Worm (Caenorhabditis elegans) whole organism, young adult: ENCODE measurements around the gene T28A11.20.

Source experiments
- B0035.1 ChIP-seq: sonication (generic microtip); optimal IDR thresholded peaks from 2 replicates; lab custom pipeline; 2016; ENCODE audit warnings: missing genetic modification characterization, mild to moderate bottlenecking, missing compliant biosample characterization, missing genotype, missing genetic modification reagents
- B0261.1 ChIP-seq: sonication (generic microtip); optimal IDR thresholded peaks from 2 replicates; lab custom pipeline; 2016; ENCODE audit warnings: mild to moderate bottlenecking, missing genetic modification characterization, moderate library complexity, missing compliant biosample characterization
- B0336.3 ChIP-seq: fragments of 200-800 bp; sonication (Bioruptor generic); IDR thresholded peaks from 2 replicates; pipeline ENCODE4 v1.3.6; 2022; ENCODE audit warnings: missing genetic modification characterization, missing compliant biosample characterization
- C17E4.6 ChIP-seq: fragments of 200-800 bp; sonication (Bioruptor generic); IDR thresholded peaks from 2 replicates; pipeline ENCODE4 v1.3.6; 2022; ENCODE audit warnings: missing genetic modification reagents, missing genetic modification characterization, missing compliant biosample characterization
- F22D6.2 ChIP-seq: sonication (generic microtip); optimal IDR thresholded peaks from 2 replicates; lab custom pipeline; 2016; ENCODE audit warnings: mild to moderate bottlenecking, missing genetic modification characterization, missing compliant biosample characterization
- F49E8.2 ChIP-seq: sonication (generic microtip); optimal IDR thresholded peaks from 3 replicates; lab custom pipeline; 2017; ENCODE audit warnings: missing genetic modification characterization, mild to moderate bottlenecking, missing compliant biosample characterization, antibody characterized with exemption, moderate library complexity; ENCODE audit not compliant: insufficient read depth
- F57A8.1 ChIP-seq: fragments of 200-800 bp; sonication (Bioruptor generic); optimal IDR thresholded peaks from 2 replicates; lab custom pipeline; 2018; ENCODE audit warnings: mild to moderate bottlenecking, missing genetic modification characterization, moderate library complexity, missing compliant biosample characterization
- T26A5.8 ChIP-seq: sonication (generic microtip); optimal IDR thresholded peaks from 2 replicates; lab custom pipeline; 2016; ENCODE audit warnings: missing genetic modification characterization, missing compliant biosample characterization
- Y53G8AR.9 ChIP-seq: fragments of 200-800 bp; sonication (Bioruptor generic); conservative IDR thresholded peaks from 2 replicates; pipeline ENCODE4 v1.3.6; 2022; ENCODE audit warnings: missing genetic modification reagents, missing genetic modification characterization, missing compliant biosample characterization
- attf-3 ChIP-seq: fragments of 200-800 bp; sonication (Bioruptor generic); conservative IDR thresholded peaks from 2 replicates; pipeline ENCODE4 v1.3.6; 2022; ENCODE audit warnings: missing genetic modification reagents, missing genetic modification characterization, missing compliant biosample characterization
- attf-5 ChIP-seq: fragments of 200-800 bp; sonication (Bioruptor generic); optimal IDR thresholded peaks from 2 replicates; lab custom pipeline; 2018; ENCODE audit warnings: mild to moderate bottlenecking, missing genetic modification characterization, missing compliant biosample characterization
- attf-6 ChIP-seq: fragments of 200-800 bp; sonication (Bioruptor generic); IDR thresholded peaks from 2 replicates; pipeline ENCODE4 v1.3.6; 2022; ENCODE audit warnings: missing genetic modification reagents, missing genetic modification characterization, missing compliant biosample characterization
- bed-1 ChIP-seq: fragments of 200-800 bp; sonication (Bioruptor generic); IDR thresholded peaks from 2 replicates; pipeline ENCODE4 v1.3.6; 2022; ENCODE audit warnings: missing genetic modification reagents, missing genetic modification characterization, missing compliant biosample characterization
- bed-2 ChIP-seq: fragments of 200-800 bp; sonication (Bioruptor generic); IDR thresholded peaks from 2 replicates; pipeline ENCODE4 v1.3.6; 2022; ENCODE audit warnings: missing genetic modification reagents, missing genetic modification characterization, missing compliant biosample characterization
- ceh-100 ChIP-seq: fragments of 200-800 bp; sonication (Bioruptor generic); IDR thresholded peaks from 2 replicates; pipeline ENCODE4 v1.3.6; 2022; ENCODE audit warnings: missing genetic modification reagents, missing genetic modification characterization, missing compliant biosample characterization
- dox-1 ChIP-seq: fragments of 200-800 bp; sonication (Bioruptor generic); IDR thresholded peaks from 2 replicates; pipeline ENCODE4 v1.3.6; 2022; ENCODE audit warnings: missing genetic modification reagents, missing genetic modification characterization, missing compliant biosample characterization
- efl-1 ChIP-seq: fragments of 150-350 bp; optimal IDR thresholded peaks from 2 replicates; lab custom pipeline; 2014; ENCODE audit warnings: missing biosample characterization, missing genetic modification reagents, missing genetic modification characterization
- hlh-26 ChIP-seq: fragments of 200-800 bp; sonication (Bioruptor generic); conservative IDR thresholded peaks from 2 replicates; pipeline ENCODE4 v1.3.6; 2022; ENCODE audit warnings: missing genetic modification reagents, missing genetic modification characterization, missing compliant biosample characterization
- hmg-1.2 ChIP-seq: fragments of 200-800 bp; sonication (Bioruptor generic); IDR thresholded peaks from 2 replicates; pipeline ENCODE4 v1.3.6; 2022; ENCODE audit warnings: missing genetic modification reagents, missing genetic modification characterization, missing compliant biosample characterization
- hmg-20 ChIP-seq: fragments of 200-800 bp; sonication (Bioruptor generic); IDR thresholded peaks from 2 replicates; pipeline ENCODE4 v1.3.6; 2022; ENCODE audit warnings: missing genetic modification reagents, missing genetic modification characterization, missing compliant biosample characterization
- hrde-1 ChIP-seq: sonication (generic microtip); optimal IDR thresholded peaks from 2 replicates; lab custom pipeline; 2016; ENCODE audit warnings: missing genetic modification characterization, mild to moderate bottlenecking, missing compliant biosample characterization, moderate library complexity, missing genotype, missing genetic modification reagents, borderline replicate concordance
- lin-40 ChIP-seq: sonication (generic microtip); optimal IDR thresholded peaks from 2 replicates; lab custom pipeline; 2016; ENCODE audit warnings: missing genetic modification characterization, mild to moderate bottlenecking, missing compliant biosample characterization, missing genotype, missing genetic modification reagents
- madf-10 ChIP-seq: sonication (generic microtip); optimal IDR thresholded peaks from 2 replicates; lab custom pipeline; 2016; ENCODE audit warnings: mild to moderate bottlenecking, missing genetic modification characterization, missing compliant biosample characterization
- madf-3 ChIP-seq: fragments of 200-800 bp; sonication (Bioruptor generic); IDR thresholded peaks from 2 replicates; pipeline ENCODE4 v1.3.6; 2022; ENCODE audit warnings: missing genetic modification reagents, missing genetic modification characterization, missing compliant biosample characterization
- mes-4 ChIP-seq: sonication (generic microtip); optimal IDR thresholded peaks from 2 replicates; lab custom pipeline; 2016; ENCODE audit warnings: missing genotype, missing genetic modification characterization, missing compliant biosample characterization
- nfya-1 ChIP-seq: sonication (generic microtip); optimal IDR thresholded peaks from 2 replicates; lab custom pipeline; 2017; ENCODE audit warnings: antibody characterized with exemption, missing compliant biosample characterization, missing genetic modification characterization, borderline replicate concordance; ENCODE audit not compliant: insufficient read depth
- nfyb-1 ChIP-seq: fragments of 200-800 bp; sonication (Bioruptor generic); IDR thresholded peaks from 2 replicates; pipeline ENCODE4 v1.3.6; 2022; ENCODE audit warnings: missing genetic modification reagents, missing genetic modification characterization, missing compliant biosample characterization
- nhr-80 ChIP-seq: sonication (generic microtip); optimal IDR thresholded peaks from 2 replicates; lab custom pipeline; 2016; ENCODE audit warnings: missing genetic modification characterization, missing compliant biosample characterization
- pbrm-1 ChIP-seq: fragments of 200-800 bp; sonication (Bioruptor generic); IDR thresholded peaks from 2 replicates; pipeline ENCODE4 v1.3.6; 2022; ENCODE audit warnings: missing genetic modification reagents, missing genetic modification characterization, missing compliant biosample characterization
- rcor-1 ChIP-seq: fragments of 200-800 bp; sonication (Bioruptor generic); IDR thresholded peaks from 2 replicates; pipeline ENCODE4 v1.3.6; 2022; ENCODE audit warnings: missing genetic modification reagents, missing genetic modification characterization, missing compliant biosample characterization
- rpc-1 ChIP-seq, 2 experiments: fragments of 150-350 bp in 1 of 2; sonication (generic microtip) in 1 of 2; optimal IDR thresholded peaks; 2 replicates each; lab custom pipeline; 2014 to 2018; ENCODE audit warnings: missing biosample characterization in 1 of 2, missing genetic modification characterization in 1 of 2, missing genetic modification reagents in 1 of 2, missing genotype in 1 of 2
- snpc-1.1 ChIP-seq: sonication (generic microtip); optimal IDR thresholded peaks from 2 replicates; lab custom pipeline; 2017; ENCODE audit warnings: missing genetic modification characterization, mild to moderate bottlenecking, missing compliant biosample characterization, antibody characterized with exemption, moderate library complexity, missing genotype, missing genetic modification reagents; ENCODE audit not compliant: insufficient read depth
- tbp1 ChIP-seq: fragments of 200-800 bp; sonication (Bioruptor generic); optimal IDR thresholded peaks from 2 replicates; lab custom pipeline; 2018; ENCODE audit warnings: mild to moderate bottlenecking, missing genetic modification characterization, missing compliant biosample characterization
- zfh-2 ChIP-seq: fragments of 200-800 bp; sonication (Bioruptor generic); conservative IDR thresholded peaks from 2 replicates; pipeline ENCODE4 v1.3.6; 2022; ENCODE audit warnings: missing genetic modification reagents, missing genetic modification characterization, missing compliant biosample characterization
- zim-3 ChIP-seq: sonication (generic microtip); optimal IDR thresholded peaks from 2 replicates; lab custom pipeline; 2017; ENCODE audit warnings: mild to moderate bottlenecking, missing genetic modification characterization, moderate library complexity, missing compliant biosample characterization
- ztf-26 ChIP-seq: sonication (generic microtip); optimal IDR thresholded peaks from 2 replicates; lab custom pipeline; 2017; ENCODE audit warnings: missing genetic modification characterization, missing compliant biosample characterization

Gene T28A11.20

ce11 chrV:3315308-3315707, 42.3 kb upstream of the T28A11.20 start, which contains the start of gene arrd-19 (continued):
- TF ChIP-seq F57A8.1 (GFP tag; lab: Kevin White, UChicago) (no peak), ztf-26 (tag; lab: Kevin White, UChicago) (peak; percentile 21), pbrm-1 (GFP tag; lab: Robert Waterston, UW) (peak; percentile 66; the same call in 1 of the 2 replicates), Y53G8AR.9 (peak; percentile 47; the same call in 1 of the 2 replicates)

- TF ChIP-seq efl-1 (GFP tag; lab: Kevin White, UChicago) (no peak), T26A5.8 (tag; lab: Kevin White, UChicago) (no peak), attf-5 (peak; percentile 11), rcor-1 (peak; percentile 66), hmg-1.2 (GFP tag; lab: Robert Waterston, UW) (peak; percentile 74; the same call in 1 of the 2 replicates), dox-1 (GFP tag; lab: Robert Waterston, UW) (peak; percentile 86), nhr-80 (tag; lab: Kevin White, UChicago) (peak; percentile 56), hlh-26 (GFP tag; lab: Robert Waterston, UW) (no peak), zfh-2 (GFP tag; lab: Robert Waterston, UW) (no peak), nfyb-1 (GFP tag; lab: Robert Waterston, UW) (peak; percentile 72; the same call in 1 of the 2 replicates), lin-40 (no peak), bed-2 (GFP tag; lab: Robert Waterston, UW) (no peak), rpc-1 (optimal IDR thresholded peaks at IDR 0.05; lab: Kevin White, UChicago) (no peak), rpc-1 (tag; optimal IDR thresholded peaks at IDR 0.05; lab: Kevin White, UChicago) (no peak), Y53G8AR.9 (no peak), snpc-1.1 (tag; lab: Kevin White, UChicago) (no peak)
These were observed 39.1 kb upstream of the T28A11.20 start, which contains the start of gene arrd-18 for ce11 chrV:3312067-3312666. arrd-18 (minus strand) TSS chrV:3312117.

DNA sequence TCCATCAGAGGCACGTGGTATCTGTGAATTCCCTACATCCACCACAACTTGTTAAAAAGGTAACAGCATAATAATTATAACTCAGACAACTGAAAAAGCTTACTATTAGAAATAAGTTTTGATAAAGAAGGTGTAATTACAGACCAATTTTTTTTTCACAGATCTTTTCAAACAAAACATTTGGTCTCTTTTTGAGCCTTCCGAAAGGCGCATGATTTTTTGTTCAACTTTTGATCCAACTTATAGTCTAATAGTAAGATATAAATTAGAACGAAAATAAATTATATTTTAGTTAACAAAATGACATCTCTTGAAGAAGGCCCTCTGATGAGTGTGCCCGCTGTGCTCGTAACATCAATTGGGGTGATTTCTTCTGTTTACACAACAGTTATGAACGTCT, 35.1 kb upstream of the T28A11.20 start, which contains the start of gene srbc-3:
srbc-3 (plus strand) TSS at position 301 of the 400 bp plus-strand sequence.
- TF ChIP-seq nfya-1 (tag; lab: Kevin White, UChicago) (no peak), rcor-1 (no peak), nhr-80 (tag; lab: Kevin White, UChicago) (no peak), hrde-1 (tag; lab: Kevin White, UChicago) (no peak), mes-4 (tag; lab: Kevin White, UChicago) (no peak)

ce11 chrV:3301898-3302297, 28.8 kb upstream of the T28A11.20 start, which contains the start of gene srbc-1:
srbc-1 (minus strand) TSS chrV:3301998.
- TF ChIP-seq F49E8.2 (tag; lab: Kevin White, UChicago): no peak
- TF ChIP-seq madf-3 (GFP tag; lab: Robert Waterston, UW): no peak
- no peak for TF ChIP-seq F22D6.2 (tag; lab: Kevin White, UChicago)
- no peak for TF ChIP-seq F57A8.1 (GFP tag; lab: Kevin White, UChicago)
- TF ChIP-seq tbp1: no peak
- TF ChIP-seq hmg-20 (GFP tag; lab: Robert Waterston, UW): no peak
- TF ChIP-seq C17E4.6 (GFP tag; lab: Robert Waterston, UW): no peak
- TF ChIP-seq madf-10 (tag; lab: Kevin White, UChicago): no peak
- TF ChIP-seq zim-3: no peak
- TF ChIP-seq attf-6 (GFP tag; lab: Robert Waterston, UW): no peak
- TF ChIP-seq bed-1 (GFP tag; lab: Robert Waterston, UW): no peak
- TF ChIP-seq ceh-100 (GFP tag; lab: Robert Waterston, UW): no peak
- no peak for TF ChIP-seq attf-3 (GFP tag; lab: Robert Waterston, UW)
- TF ChIP-seq B0035.1 (tag; lab: Kevin White, UChicago): no peak
- TF ChIP-seq rcor-1: no peak
- TF ChIP-seq B0336.3 (GFP tag; lab: Robert Waterston, UW): no peak
- no peak for TF ChIP-seq B0261.1 (tag; lab: Kevin White, UChicago)
